Worm (Caenorhabditis elegans): ENCODE data around the gene F22F4.5.

F22F4.5 gene

ce11 chrX:6010573-6010972 is 17.9 kb upstream of the F22F4.5 start, which contains the start of gene C09B8.3:
Gene C09B8.3, minus strand, starts transcription at chrX:6010673.
- TF ChIP-seq nhr-76 (tag; optimal IDR thresholded peaks at IDR 0.05) (no peak), unc-62 (GFP tag; optimal IDR thresholded peaks at IDR 0.05) (no peak), lir-3 (tag; optimal IDR thresholded peaks at IDR 0.05; ENCODE audit: poor library complexity) (no peak), swsn-7 (tag; optimal IDR thresholded peaks at IDR 0.05) (no peak), jun-1 (tag; optimal IDR thresholded peaks at IDR 0.05) (no peak), F16B12.6 (tag; optimal IDR thresholded peaks at IDR 0.05) (no peak), mab-9 (GFP tag; IDR thresholded peaks at IDR 0.05) (no peak), egl-13 (tag; optimal IDR thresholded peaks at IDR 0.05) (no peak), unc-30 (tag; optimal IDR thresholded peaks at IDR 0.05) (no peak), dpl-1 (GFP tag; optimal IDR thresholded peaks at IDR 0.05) (no peak), hlh-17 (GFP tag; optimal IDR thresholded peaks at IDR 0.05; ENCODE audit: borderline replicate concordance) (no peak), lsy-2 (tag; optimal IDR thresholded peaks at IDR 0.05) (no peak), irx-1 (tag; optimal IDR thresholded peaks at IDR 0.05) (no peak), sup-37 (GFP tag; optimal IDR thresholded peaks at IDR 0.05) (no peak), isw-1 (GFP tag; IDR thresholded peaks at IDR 0.05) (no peak), sox-4 (tag; optimal IDR thresholded peaks at IDR 0.05) (no peak)

- TF ChIP-seq elt-2 (tag; optimal IDR thresholded peaks at IDR 0.05) (no peak), blmp-1 (tag; optimal IDR thresholded peaks at IDR 0.05) (peak; percentile 98)
Measured at ce11 chrX:6004315-6004714, 11.6 kb upstream of the F22F4.5 start.

ce11 chrX:6003853-6004252 is 11.2 kb upstream of the F22F4.5 start, which contains the start of gene sups-1:
Gene sups-1, plus strand, starts transcription at chrX:6004153.
- TF ChIP-seq C34B4.2 (tag; optimal IDR thresholded peaks at IDR 0.05) (no peak), efl-1 (optimal IDR thresholded peaks at IDR 0.05) (no peak), efl-1 (GFP tag; optimal IDR thresholded peaks at IDR 0.05 in 1 of 2) (peak in 1 of 2 experiments; percentile 42)

ce11 chrX:6002479-6002878 is 9.8 kb upstream of the F22F4.5 start:
- TF ChIP-seq ceh-88 (GFP tag; IDR thresholded peaks at IDR 0.05) (no peak), fkh-8 (tag; optimal IDR thresholded peaks at IDR 0.05) (no peak), ceh-8 (GFP tag; optimal IDR thresholded peaks at IDR 0.05) (no peak), mef-2 (tag; optimal IDR thresholded peaks at IDR 0.05) (no peak), xbp-1 (tag; optimal IDR thresholded peaks at IDR 0.05) (no peak), nhr-71 (tag; optimal IDR thresholded peaks at IDR 0.05) (no peak), unc-62 (GFP tag; optimal IDR thresholded peaks at IDR 0.05) (no peak), lin-13 (GFP tag; optimal IDR thresholded peaks at IDR 0.05) (no peak), sup-37 (GFP tag; optimal IDR thresholded peaks at IDR 0.05) (no peak), ets-5 (GFP tag; IDR thresholded peaks at IDR 0.05) (no peak), C34B4.2 (tag; optimal IDR thresholded peaks at IDR 0.05) (no peak), irx-1 (tag; optimal IDR thresholded peaks at IDR 0.05) (no peak)

ce11 chrX:6001432-6001831 is 8.8 kb upstream of the F22F4.5 start, which contains the start of gene F22F4.4:
Gene F22F4.4, minus strand, starts transcription at chrX:6001532.
- TF ChIP-seq lin-15B (tag; optimal IDR thresholded peaks at IDR 0.05) (no peak), aly-2 (tag; optimal IDR thresholded peaks at IDR 0.05) (no peak), ztf-4 (tag; optimal IDR thresholded peaks at IDR 0.05) (no peak), fkh-10 (GFP tag; optimal IDR thresholded peaks at IDR 0.05) (no peak)

- TF ChIP-seq snu-23 (GFP tag; optimal IDR thresholded peaks at IDR 0.05): no peak
- TF ChIP-seq fkh-8 (tag; optimal IDR thresholded peaks at IDR 0.05): no peak
- no peak for TF ChIP-seq pqm-1 (tag; optimal IDR thresholded peaks at IDR 0.05)
- no peak for TF ChIP-seq F16B12.6 (tag; optimal IDR thresholded peaks at IDR 0.05)
- no peak for TF ChIP-seq xbp-1 (tag; optimal IDR thresholded peaks at IDR 0.05)
- TF ChIP-seq ceh-88 (GFP tag; IDR thresholded peaks at IDR 0.05): no peak
- TF ChIP-seq unc-30 (tag; optimal IDR thresholded peaks at IDR 0.05): no peak
- TF ChIP-seq ceh-82 (tag; optimal IDR thresholded peaks at IDR 0.05): no peak
- no peak for TF ChIP-seq nhr-85 (tag)
- TF ChIP-seq grh-1 (GFP tag; IDR thresholded peaks at IDR 0.05): no peak
Measured at ce11 chrX:5999103-5999554, 6.5 kb upstream of the F22F4.5 start, which contains the start of gene F22F4.9. Gene F22F4.9, minus strand, starts transcription at chrX:5999504.
